Worm (Caenorhabditis elegans): ENCODE data around the gene R03C1.1.

DNA sequence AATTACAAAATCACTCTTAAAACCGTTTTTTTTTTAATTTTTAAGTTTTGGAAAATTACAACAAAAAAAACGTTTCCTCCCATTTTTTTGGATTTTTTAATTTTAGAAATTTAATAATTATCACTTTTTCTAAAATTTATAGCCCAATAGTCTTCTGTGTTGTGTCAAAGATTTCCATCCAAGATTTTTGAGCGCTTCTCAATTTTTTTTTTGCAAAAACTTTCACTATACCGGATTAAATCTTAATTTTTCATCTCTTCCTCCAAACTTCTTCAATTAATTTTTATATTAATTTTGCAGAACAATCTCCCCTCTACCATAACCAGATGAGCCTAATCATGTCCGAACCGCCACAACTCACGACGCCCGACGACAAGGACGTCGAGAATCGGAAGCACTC lies 8.0 kb downstream of the R03C1.1 start, which contains the start of gene cog-1:
- TF ChIP-seq nhr-11 (tag; optimal IDR thresholded peaks at IDR 0.05) (no peak), ceh-82 (tag; optimal IDR thresholded peaks at IDR 0.05) (no peak), nhr-28 (tag; optimal IDR thresholded peaks at IDR 0.05) (no peak), F49E8.2 (tag; optimal IDR thresholded peaks at IDR 0.05; ENCODE audit: borderline replicate concordance) (no peak)
